Fruit fly (Drosophila melanogaster): Measurements from ENCODE around the gene CG32647.
A peak's percentile ranks its signal among the peaks of the same experiment; 100 is the strongest.

Gene CG32647

dm6 chrX:12748967-12749366 lies 35.8 kb downstream of the CG32647 start:
- TF ChIP-seq EcR (GFP tag; optimal IDR thresholded peaks at IDR 0.05) (no peak), usp (GFP tag; optimal IDR thresholded peaks at IDR 0.05) (no peak), psq (optimal IDR thresholded peaks at IDR 0.05) (no peak), Dll (optimal IDR thresholded peaks at IDR 0.05) (no peak), CG8478 (optimal IDR thresholded peaks at IDR 0.05) (no peak), pan (optimal IDR thresholded peaks at IDR 0.05) (no peak)

- TF ChIP-seq Dll (optimal IDR thresholded peaks at IDR 0.05) (no peak), psq (optimal IDR thresholded peaks at IDR 0.05) (no peak), pan (optimal IDR thresholded peaks at IDR 0.05) (no peak), CG8478 (optimal IDR thresholded peaks at IDR 0.05) (no peak), usp (GFP tag; optimal IDR thresholded peaks at IDR 0.05) (no peak), EcR (GFP tag; optimal IDR thresholded peaks at IDR 0.05) (no peak)
Measured at dm6 chrX:12747746-12748710, 36.7 kb downstream of the CG32647 start.

dm6 chrX:12745117-12745516 lies 39.6 kb downstream of the CG32647 start:
- TF ChIP-seq EcR (GFP tag; optimal IDR thresholded peaks at IDR 0.05) (no peak), psq (optimal IDR thresholded peaks at IDR 0.05) (no peak), Dll (optimal IDR thresholded peaks at IDR 0.05) (no peak), pan (optimal IDR thresholded peaks at IDR 0.05) (no peak), CG8478 (optimal IDR thresholded peaks at IDR 0.05) (no peak), usp (GFP tag; optimal IDR thresholded peaks at IDR 0.05) (no peak)

dm6 chrX:12744026-12744688 lies 40.6 kb downstream of the CG32647 start, which contains the start of gene CG4004:
CG4004 (plus strand) TSS chrX:12744212.
- TF ChIP-seq Dll (optimal IDR thresholded peaks at IDR 0.05), result no peak
- no peak for TF ChIP-seq CG8478 (optimal IDR thresholded peaks at IDR 0.05)
- no peak for TF ChIP-seq pan (optimal IDR thresholded peaks at IDR 0.05)
- TF ChIP-seq psq (optimal IDR thresholded peaks at IDR 0.05), result no peak
- no peak for TF ChIP-seq EcR (GFP tag; optimal IDR thresholded peaks at IDR 0.05)
- no peak for TF ChIP-seq usp (GFP tag; optimal IDR thresholded peaks at IDR 0.05)

DNA sequence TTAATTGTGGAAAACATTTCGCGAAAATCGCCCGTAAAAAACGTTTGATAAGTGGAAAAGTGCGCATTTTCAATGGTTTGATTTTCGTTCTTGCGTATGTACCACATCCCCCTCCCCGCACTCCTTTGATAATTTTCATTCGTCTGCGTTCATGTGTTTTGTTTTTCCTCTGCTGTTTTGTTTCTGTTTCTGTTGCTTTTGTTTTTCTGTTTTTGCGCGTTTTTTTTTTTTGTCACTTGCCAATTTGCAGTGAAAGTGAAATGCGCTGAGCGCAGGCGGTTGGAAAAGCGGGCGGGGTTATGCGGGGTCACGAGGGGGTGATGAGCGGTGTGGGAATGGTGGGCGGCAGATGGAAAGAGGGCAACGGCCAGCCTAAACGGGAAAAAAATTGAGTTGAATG lies 41.5 kb downstream of the CG32647 start:
- TF ChIP-seq psq (optimal IDR thresholded peaks at IDR 0.05) (no peak), Dll (optimal IDR thresholded peaks at IDR 0.05) (no peak), EcR (GFP tag; optimal IDR thresholded peaks at IDR 0.05) (no peak), usp (GFP tag; optimal IDR thresholded peaks at IDR 0.05) (no peak), pan (optimal IDR thresholded peaks at IDR 0.05) (no peak), CG8478 (optimal IDR thresholded peaks at IDR 0.05) (no peak)

dm6 chrX:12742651-12743020 lies 42.1 kb downstream of the CG32647 start:
- TF ChIP-seq pan (optimal IDR thresholded peaks at IDR 0.05), result no peak
- TF ChIP-seq Dll (optimal IDR thresholded peaks at IDR 0.05), result no peak
- TF ChIP-seq usp (GFP tag; optimal IDR thresholded peaks at IDR 0.05), result no peak
- no peak for TF ChIP-seq CG8478 (optimal IDR thresholded peaks at IDR 0.05)
- TF ChIP-seq psq (optimal IDR thresholded peaks at IDR 0.05), result no peak
- no peak for TF ChIP-seq EcR (GFP tag; optimal IDR thresholded peaks at IDR 0.05)

- TF ChIP-seq CG8478 (optimal IDR thresholded peaks at IDR 0.05) (no peak), EcR (GFP tag; optimal IDR thresholded peaks at IDR 0.05) (no peak), usp (GFP tag; optimal IDR thresholded peaks at IDR 0.05) (no peak)
Measured at dm6 chrX:12741914-12742650, 42.7 kb downstream of the CG32647 start, which contains the start of gene Smr. Smr (minus strand) TSS chrX:12742618.

DNA sequence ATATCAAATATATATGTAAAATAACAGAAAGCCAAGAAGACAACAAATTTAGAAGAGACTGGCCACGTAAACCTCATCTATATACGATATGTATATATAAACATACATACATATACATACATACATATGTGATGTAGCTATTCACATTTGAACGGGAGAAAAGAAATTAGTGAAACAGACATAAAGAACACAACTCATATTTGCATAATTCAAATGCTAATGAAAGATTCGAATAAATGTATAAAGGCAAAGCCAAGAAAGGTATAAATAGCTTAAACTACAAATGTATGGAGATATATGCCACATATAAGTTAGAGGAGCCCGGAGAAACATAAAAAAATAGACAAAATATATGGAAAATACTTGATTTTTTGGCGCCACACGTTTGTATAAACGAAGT lies 44.3 kb downstream of the CG32647 start:
- TF ChIP-seq psq (optimal IDR thresholded peaks at IDR 0.05), result no peak
- no peak for TF ChIP-seq EcR (GFP tag; optimal IDR thresholded peaks at IDR 0.05)
- TF ChIP-seq CG8478 (optimal IDR thresholded peaks at IDR 0.05), result no peak
- TF ChIP-seq Dll (optimal IDR thresholded peaks at IDR 0.05), result no peak
- TF ChIP-seq usp (GFP tag; optimal IDR thresholded peaks at IDR 0.05), result no peak
- TF ChIP-seq pan (optimal IDR thresholded peaks at IDR 0.05), result no peak

dm6 chrX:12739789-12740188 lies 45.0 kb downstream of the CG32647 start:
- TF ChIP-seq pan (optimal IDR thresholded peaks at IDR 0.05), result no peak
- TF ChIP-seq CG8478 (optimal IDR thresholded peaks at IDR 0.05), result no peak
- TF ChIP-seq EcR (GFP tag; optimal IDR thresholded peaks at IDR 0.05), result no peak
- TF ChIP-seq usp (GFP tag; optimal IDR thresholded peaks at IDR 0.05), result no peak
- no peak for TF ChIP-seq psq (optimal IDR thresholded peaks at IDR 0.05)
- no peak for TF ChIP-seq Dll (optimal IDR thresholded peaks at IDR 0.05)

dm6 chrX:12739047-12739446 lies 45.7 kb downstream of the CG32647 start:
- peak in 1 of 2 experiments; percentile 8 for TF ChIP-seq EcR (GFP tag; optimal IDR thresholded peaks at IDR 0.05)
- TF ChIP-seq CG8478 (optimal IDR thresholded peaks at IDR 0.05), result no peak
- TF ChIP-seq pan (optimal IDR thresholded peaks at IDR 0.05), result no peak
- no peak for TF ChIP-seq psq (optimal IDR thresholded peaks at IDR 0.05)
- TF ChIP-seq Dll (optimal IDR thresholded peaks at IDR 0.05), result no peak
- TF ChIP-seq usp (GFP tag; optimal IDR thresholded peaks at IDR 0.05), result no peak

DNA sequence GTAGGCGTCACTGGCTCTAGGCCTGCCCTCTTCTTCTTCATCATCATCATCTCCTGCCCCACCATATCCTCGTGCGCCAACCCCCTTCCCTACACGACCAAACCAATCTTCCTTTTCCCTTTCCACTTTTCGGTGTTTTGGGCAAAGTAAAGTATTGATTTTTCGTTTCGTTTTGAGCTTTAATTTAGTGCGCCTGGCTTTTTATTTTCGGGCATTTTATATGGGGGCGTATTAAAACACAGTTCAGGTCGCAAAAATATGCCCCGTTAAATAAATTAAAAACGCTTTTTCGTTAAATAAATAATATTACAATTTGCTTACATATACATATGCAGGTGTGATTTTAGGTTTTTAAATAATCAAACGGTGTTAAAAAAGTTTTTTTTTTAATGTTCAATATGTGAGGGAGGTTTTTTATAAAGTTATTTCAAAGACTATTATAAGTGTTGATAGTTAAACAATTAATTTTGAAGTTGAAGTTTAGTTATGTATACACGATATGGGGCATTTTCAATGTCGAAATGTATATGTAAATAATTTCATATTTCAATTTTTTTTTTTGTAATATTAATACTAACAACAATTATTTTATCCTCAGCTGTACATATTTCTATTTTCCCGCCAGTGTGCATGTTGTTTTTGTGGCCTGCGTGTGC lies 46.9 kb downstream of the CG32647 start:
- no peak for TF ChIP-seq pan (optimal IDR thresholded peaks at IDR 0.05)
- no peak for TF ChIP-seq usp (GFP tag; optimal IDR thresholded peaks at IDR 0.05)
- no peak for TF ChIP-seq EcR (GFP tag; optimal IDR thresholded peaks at IDR 0.05)
- no peak for TF ChIP-seq Dll (optimal IDR thresholded peaks at IDR 0.05)
